Worm (Caenorhabditis elegans) whole organism, L3 larva: ENCODE data around the gene glb-9.

Experiments
- R02D3.7 ChIP-seq: fragments of 150-350 bp; optimal IDR thresholded peaks from 2 replicates; lab custom pipeline; 2014; ENCODE audit warnings: missing biosample characterization, missing genetic modification characterization
- ZK546.5 ChIP-seq: sonication (generic microtip); optimal IDR thresholded peaks from 2 replicates; lab custom pipeline; 2017; ENCODE audit warnings: missing biosample characterization, missing genetic modification characterization
- aly-2 ChIP-seq: fragments of 150-350 bp; optimal IDR thresholded peaks from 2 replicates; lab custom pipeline; 2014; ENCODE audit warnings: missing biosample characterization, missing genetic modification characterization
- ama-1 ChIP-seq: fragments of 150-350 bp; optimal IDR thresholded peaks from 2 replicates; lab custom pipeline; 2018
- ceh-16 ChIP-seq: sonication (generic microtip); optimal IDR thresholded peaks from 2 replicates; lab custom pipeline; 2017; ENCODE audit warnings: missing biosample characterization, missing genetic modification characterization
- ceh-28 ChIP-seq: fragments of 150-350 bp; optimal IDR thresholded peaks from 2 replicates; lab custom pipeline; 2014; ENCODE audit warnings: missing biosample characterization, missing genetic modification reagents, missing genetic modification characterization
- ceh-82 ChIP-seq: fragments of 150-350 bp; optimal IDR thresholded peaks from 2 replicates; lab custom pipeline; 2014; ENCODE audit warnings: missing biosample characterization, missing genetic modification characterization
- daf-12 ChIP-seq: fragments of 150-350 bp; optimal IDR thresholded peaks from 2 replicates; lab custom pipeline; 2014; ENCODE audit warnings: missing biosample characterization, missing genetic modification reagents, missing genetic modification characterization
- egl-27 ChIP-seq: sonication (generic microtip); optimal IDR thresholded peaks from 4 replicates; lab custom pipeline; 2017; ENCODE audit warnings: missing biosample characterization, missing genetic modification reagents, missing genetic modification characterization
- egl-5 ChIP-seq: fragments of 150-350 bp; optimal IDR thresholded peaks from 2 replicates; lab custom pipeline; 2017; ENCODE audit warnings: missing biosample characterization, missing genetic modification reagents, missing genetic modification characterization, inconsistent platforms
- elt-1 ChIP-seq: fragments of 150-350 bp; optimal IDR thresholded peaks from 2 replicates; lab custom pipeline; 2014; ENCODE audit warnings: missing biosample characterization, missing genetic modification characterization
- elt-2 ChIP-seq: sonication (generic microtip); optimal IDR thresholded peaks from 2 replicates; lab custom pipeline; 2016; ENCODE audit warnings: missing genetic modification reagents, mild to moderate bottlenecking, missing genetic modification characterization, missing compliant biosample characterization
- elt-3 ChIP-seq, 3 experiments: fragments of 150-350 bp in 1 of 3; sonication (generic microtip) in 2 of 3; optimal IDR thresholded peaks; 2 replicates in 2 of 3; 4 replicates in 1 of 3; lab custom pipeline; 2014 to 2017; ENCODE audit warnings: missing biosample characterization in 3 of 3, missing genetic modification characterization in 3 of 3
- eor-1 ChIP-seq, 2 experiments: fragments of 150-350 bp; optimal IDR thresholded peaks; 2 replicates each; lab custom pipeline; 2014 to 2018; ENCODE audit warnings: missing biosample characterization in 2 of 2, missing genetic modification characterization in 2 of 2
- fkh-10 ChIP-seq: sonication (generic microtip); optimal IDR thresholded peaks from 2 replicates; lab custom pipeline; 2017; ENCODE audit warnings: missing biosample characterization, missing genetic modification reagents, missing genetic modification characterization
- fkh-2 ChIP-seq: fragments of 150-350 bp; optimal IDR thresholded peaks from 2 replicates; lab custom pipeline; 2014; ENCODE audit warnings: missing biosample characterization, missing genetic modification reagents, missing genetic modification characterization
- hmg-11 ChIP-seq: sonication (generic microtip); optimal IDR thresholded peaks from 2 replicates; lab custom pipeline; 2016; ENCODE audit warnings: missing genetic modification characterization, missing compliant biosample characterization
- jun-1 ChIP-seq: fragments of 150-350 bp; optimal IDR thresholded peaks from 2 replicates; lab custom pipeline; 2014; ENCODE audit warnings: missing biosample characterization, missing genetic modification reagents, missing genetic modification characterization
- lin-15B ChIP-seq: fragments of 150-350 bp; optimal IDR thresholded peaks from 2 replicates; lab custom pipeline; 2014; ENCODE audit warnings: missing biosample characterization, missing genetic modification characterization
- lin-39 ChIP-seq: fragments of 150-350 bp; optimal IDR thresholded peaks from 2 replicates; lab custom pipeline; 2018; ENCODE audit warnings: missing biosample characterization, missing genetic modification reagents, missing genetic modification characterization
- nfya-1 ChIP-seq: sonication (generic microtip); optimal IDR thresholded peaks from 2 replicates; lab custom pipeline; 2017; ENCODE audit warnings: missing genetic modification characterization, mild to moderate bottlenecking, missing compliant biosample characterization, antibody characterized with exemption, moderate library complexity; ENCODE audit not compliant: insufficient read depth
- nhr-11 ChIP-seq: fragments of 150-350 bp; optimal IDR thresholded peaks from 2 replicates; lab custom pipeline; 2014; ENCODE audit warnings: missing biosample characterization, missing genetic modification characterization
- nhr-12 ChIP-seq: fragments of 150-350 bp; optimal IDR thresholded peaks from 2 replicates; lab custom pipeline; 2014; ENCODE audit warnings: missing biosample characterization, missing genetic modification characterization
- nhr-23 ChIP-seq: fragments of 150-350 bp; optimal IDR thresholded peaks from 2 replicates; lab custom pipeline; 2014; ENCODE audit warnings: missing biosample characterization, missing genetic modification reagents, missing genetic modification characterization
- nhr-25 ChIP-seq: sonication (generic microtip); optimal IDR thresholded peaks from 2 replicates; lab custom pipeline; 2017; ENCODE audit warnings: missing biosample characterization, missing genetic modification characterization
- nhr-28 ChIP-seq: fragments of 150-350 bp; optimal IDR thresholded peaks from 2 replicates; lab custom pipeline; 2014; ENCODE audit warnings: missing biosample characterization, missing genetic modification characterization
- nhr-43 ChIP-seq: sonication (generic microtip); optimal IDR thresholded peaks from 2 replicates; lab custom pipeline; 2016; ENCODE audit warnings: mild to moderate bottlenecking, missing genetic modification characterization, missing compliant biosample characterization; ENCODE audit not compliant: poor library complexity, severe bottlenecking
- nhr-67 ChIP-seq: fragments of 150-350 bp; optimal IDR thresholded peaks from 2 replicates; lab custom pipeline; 2014; ENCODE audit warnings: missing biosample characterization, missing genetic modification characterization
- nhr-77 ChIP-seq: fragments of 150-350 bp; optimal IDR thresholded peaks from 2 replicates; lab custom pipeline; 2014; ENCODE audit warnings: missing biosample characterization, missing genetic modification characterization
- pha-4 ChIP-seq: fragments of 150-350 bp; optimal IDR thresholded peaks from 2 replicates; lab custom pipeline; 2014; ENCODE audit warnings: missing biosample characterization, missing genetic modification reagents, missing genetic modification characterization
- pqm-1 ChIP-seq: fragments of 150-350 bp; optimal IDR thresholded peaks from 2 replicates; lab custom pipeline; 2017; ENCODE audit warnings: missing biosample characterization, missing genetic modification characterization, inconsistent platforms
- sea-2 ChIP-seq: fragments of 150-350 bp; sonication (generic microtip); optimal IDR thresholded peaks from 4 replicates; lab custom pipeline; 2014; ENCODE audit warnings: missing biosample characterization, missing genetic modification reagents, missing genetic modification characterization
- skn-1 ChIP-seq: fragments of 150-350 bp; optimal IDR thresholded peaks from 2 replicates; lab custom pipeline; 2014; ENCODE audit warnings: missing biosample characterization, missing genetic modification characterization
- unc-62 ChIP-seq: fragments of 150-350 bp; sonication (generic microtip); optimal IDR thresholded peaks from 4 replicates; lab custom pipeline; 2014; ENCODE audit warnings: missing biosample characterization, missing genetic modification reagents, missing genetic modification characterization
- zag-1 ChIP-seq: fragments of 150-350 bp; optimal IDR thresholded peaks from 2 replicates; lab custom pipeline; 2014; ENCODE audit warnings: missing biosample characterization, missing genetic modification characterization

The glb-9 gene

DNA sequence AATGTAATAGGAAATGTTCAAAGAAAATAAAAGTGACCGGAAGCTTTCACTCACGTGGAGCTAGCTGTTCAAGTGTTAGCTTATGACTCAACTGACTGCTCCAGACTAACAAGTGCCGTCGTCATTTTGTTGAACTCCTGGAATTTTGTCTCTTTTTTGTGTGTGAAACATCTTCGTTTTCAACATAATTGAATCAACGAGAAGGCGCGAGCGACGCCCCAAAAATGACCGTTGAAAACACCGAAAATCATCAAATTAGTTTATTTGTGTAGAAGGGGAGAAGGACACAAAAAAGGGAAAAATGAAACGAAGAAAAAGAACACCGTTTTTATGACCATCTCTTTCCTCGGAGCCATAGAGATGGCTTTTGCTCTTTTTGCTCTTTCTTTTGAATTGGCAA, 36.3 kb upstream of the glb-9 start, which contains the start of gene ZK1290.14:
Gene ZK1290.14 (minus strand): TSS at position 139 of the 400 bp plus-strand sequence.
- TF ChIP-seq lin-15B (no peak), ama-1 (no peak), ceh-16 (tag; lab: Kevin White, UChicago) (no peak), unc-62 (GFP tag; lab: Kevin White, UChicago) (no peak)

DNA sequence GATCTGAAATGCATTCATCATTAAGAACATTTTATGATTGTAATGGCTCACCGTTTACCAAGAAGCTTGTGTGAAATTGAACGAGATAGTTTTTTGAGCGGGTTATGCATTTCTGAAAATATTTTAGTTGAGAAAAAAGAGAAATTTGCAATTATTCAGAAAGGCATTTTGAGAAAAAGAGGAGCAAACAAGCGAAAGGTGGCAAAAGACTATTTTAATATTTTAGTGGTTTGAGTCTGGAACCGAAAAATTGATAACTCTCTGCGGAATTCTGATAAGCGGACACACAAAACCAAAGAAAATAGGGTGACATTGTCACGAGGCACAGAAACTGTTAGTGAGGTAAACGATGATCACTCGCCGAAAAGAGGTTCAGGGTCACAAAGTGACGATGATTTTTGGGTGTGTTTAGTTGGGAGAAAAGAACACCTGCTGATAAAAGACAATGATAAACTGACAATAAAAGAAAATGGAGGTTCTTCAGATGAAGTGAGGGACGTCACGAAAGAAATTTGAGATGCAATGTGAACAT, 35.7 kb upstream of the glb-9 start:
- no peak for TF ChIP-seq fkh-10 (GFP tag; lab: Kevin White, UChicago)
- TF ChIP-seq jun-1 (tag; lab: Kevin White, UChicago) = peak; percentile 84
- TF ChIP-seq lin-39 (tag; lab: Kevin White, UChicago) = no peak
- TF ChIP-seq elt-1 (tag; lab: Kevin White, UChicago) = no peak
- no peak for TF ChIP-seq ZK546.5 (tag; lab: Kevin White, UChicago)
- TF ChIP-seq ceh-82 = no peak
- peak; percentile 55 for TF ChIP-seq pha-4 (tag; lab: Kevin White, UChicago)
- TF ChIP-seq fkh-2 (tag; lab: Kevin White, UChicago) = no peak
- TF ChIP-seq egl-27 (tag; lab: Kevin White, UChicago) = no peak
- TF ChIP-seq nhr-11 (tag; lab: Kevin White, UChicago) = no peak
- peak; percentile 79 for TF ChIP-seq pqm-1
- peak; percentile 98 for TF ChIP-seq elt-2 (tag; lab: Kevin White, UChicago)
- TF ChIP-seq nhr-25 = peak; percentile 81
- TF ChIP-seq ama-1 = no peak
- no peak for TF ChIP-seq nhr-77 (tag; lab: Kevin White, UChicago)
- TF ChIP-seq nhr-28 (tag; lab: Kevin White, UChicago) = no peak

DNA sequence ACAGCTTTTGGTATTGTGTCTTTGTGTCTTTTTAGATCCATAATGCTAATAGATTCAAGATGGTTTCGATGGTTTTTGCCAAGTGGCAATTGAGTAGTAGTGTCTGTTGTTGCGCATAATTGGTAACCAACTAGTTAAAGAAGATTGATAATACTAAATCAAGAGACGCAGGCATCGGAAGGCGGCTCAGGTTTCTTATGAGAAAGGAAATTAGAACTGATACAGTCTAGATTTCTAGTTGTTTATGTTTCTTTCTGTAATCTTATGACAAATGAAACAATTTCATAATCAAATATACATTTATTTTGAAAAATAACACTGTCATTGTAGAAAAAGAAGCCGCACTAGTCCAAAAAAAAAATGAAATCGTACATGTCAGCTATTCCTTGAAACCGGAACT, 34.7 kb upstream of the glb-9 start, which contains the start of gene ZK1290.10:
Gene ZK1290.10 (minus strand): TSS at position 101 of the 400 bp plus-strand sequence.
- no peak for TF ChIP-seq ama-1
- no peak for TF ChIP-seq nhr-12 (tag; lab: Kevin White, UChicago)
- TF ChIP-seq skn-1 (tag; lab: Kevin White, UChicago) = no peak
- TF ChIP-seq zag-1 (tag; lab: Kevin White, UChicago) = no peak
- no peak for TF ChIP-seq lin-39 (tag; lab: Kevin White, UChicago)
- no peak for TF ChIP-seq lin-15B
- no peak for TF ChIP-seq hmg-11
- TF ChIP-seq nhr-25 = no peak

DNA sequence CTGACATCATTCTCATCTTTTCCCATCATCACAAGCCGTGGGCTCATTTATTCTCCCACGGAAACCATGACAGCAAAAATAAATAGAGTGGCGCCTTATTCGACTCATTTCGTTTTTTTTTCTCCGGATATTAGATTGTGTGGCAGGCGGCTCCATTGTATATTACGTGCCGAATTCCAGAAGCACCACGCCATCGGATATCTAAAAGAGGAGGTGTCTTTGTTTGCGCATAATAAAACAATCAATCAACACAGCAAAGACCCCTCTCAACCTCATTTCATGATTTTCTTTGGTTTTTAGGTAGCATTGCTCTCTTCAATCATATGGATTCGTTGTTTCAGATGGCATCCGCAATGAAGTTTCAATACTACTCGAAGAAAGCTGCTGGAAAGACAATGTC, 29.9 kb upstream of the glb-9 start, which contains the start of gene tph-1:
Gene tph-1 (plus strand): TSS at position 301 of the 400 bp plus-strand sequence.
- TF ChIP-seq nhr-77 (tag; lab: Kevin White, UChicago) (no peak), eor-1 (tag; optimal IDR thresholded peaks at IDR 0.05; lab: Kevin White, UChicago) (no peak), daf-12 (no peak), nhr-25 (no peak), ceh-28 (tag; lab: Kevin White, UChicago) (no peak)
- TF ChIP-seq, all 47 proteins: peak for 0

DNA sequence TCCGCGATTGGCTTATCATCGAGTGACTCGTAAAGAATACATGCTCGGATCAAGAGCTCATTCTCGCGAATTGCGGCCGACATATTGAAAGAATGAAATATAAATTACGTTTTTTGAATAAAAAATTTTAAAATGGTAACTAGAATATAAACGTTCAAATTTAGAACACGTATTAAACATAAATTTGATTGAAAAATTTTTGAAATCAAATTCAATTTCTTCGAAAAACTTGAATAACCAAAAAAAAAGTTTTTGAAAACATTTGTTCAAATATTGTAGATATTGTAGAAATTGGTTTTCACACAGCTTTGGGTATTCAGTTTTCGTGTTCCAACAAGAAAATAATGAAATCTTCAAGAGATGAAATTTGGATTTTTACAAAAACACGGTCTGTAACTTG, 28.9 kb upstream of the glb-9 start, which contains the start of gene fbxa-224:
Gene fbxa-224 (minus strand): TSS at position 101 of the 400 bp plus-strand sequence.
- TF ChIP-seq nhr-11 (tag; lab: Kevin White, UChicago) (no peak), ceh-82 (no peak), pha-4 (tag; lab: Kevin White, UChicago) (no peak)

DNA sequence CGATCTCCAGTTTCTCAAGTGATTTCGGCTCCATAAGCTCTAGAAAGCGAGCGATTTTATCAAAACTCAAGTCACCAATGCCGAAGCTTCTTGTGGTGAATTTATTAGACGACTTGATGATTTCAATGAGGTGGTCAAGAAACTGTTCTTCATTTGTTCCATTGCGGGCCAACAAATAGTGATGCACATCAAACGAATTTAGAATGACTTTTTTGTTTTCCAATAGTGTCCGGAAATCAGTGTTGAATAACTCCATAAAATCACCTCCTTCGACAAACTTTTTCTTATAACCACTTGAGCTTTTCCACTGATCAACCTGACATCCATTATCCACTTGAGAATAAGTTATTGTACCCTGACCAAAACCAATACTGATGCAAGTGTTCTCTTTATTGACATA, 28.1 kb upstream of the glb-9 start:
- TF ChIP-seq nhr-12 (tag; lab: Kevin White, UChicago) (no peak), nhr-67 (tag; lab: Kevin White, UChicago) (no peak), fkh-10 (GFP tag; lab: Kevin White, UChicago) (no peak), nhr-43 (tag; lab: Kevin White, UChicago) (no peak), daf-12 (no peak), ceh-82 (no peak), ama-1 (no peak), nhr-77 (tag; lab: Kevin White, UChicago) (no peak), pqm-1 (no peak), pha-4 (tag; lab: Kevin White, UChicago) (no peak), elt-1 (tag; lab: Kevin White, UChicago) (no peak)
- TF ChIP-seq, all 47 proteins: peak for 0

DNA sequence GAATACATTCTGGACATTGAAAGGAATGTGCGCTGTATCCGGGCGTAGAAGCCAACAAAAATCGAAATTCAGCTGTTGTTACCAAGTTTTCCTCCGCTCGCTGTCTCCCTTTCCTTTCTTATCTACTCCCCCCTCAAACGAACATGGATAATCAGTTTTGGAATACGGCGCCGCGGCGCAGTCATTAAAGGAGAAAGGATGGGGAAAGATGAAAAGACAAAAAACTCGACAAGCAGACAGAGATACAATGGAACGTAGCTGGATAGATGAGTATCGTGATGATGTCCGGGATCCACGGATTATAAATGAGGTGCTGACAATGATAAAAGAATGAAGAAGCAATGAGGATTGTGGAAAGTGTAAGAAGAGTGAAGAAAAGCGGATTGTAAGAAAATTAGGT, 26.2 kb upstream of the glb-9 start:
- TF ChIP-seq jun-1 (tag; lab: Kevin White, UChicago) (no peak), skn-1 (tag; lab: Kevin White, UChicago) (no peak), elt-3 (tag; optimal IDR thresholded peaks at IDR 0.05; lab: Kevin White, UChicago) (peak; percentile 29 to 77 (median 72)), nhr-23 (tag; lab: Kevin White, UChicago) (peak; percentile 69), aly-2 (no peak), R02D3.7 (tag; lab: Kevin White, UChicago) (peak; percentile 36), ama-1 (peak; percentile 89), nfya-1 (tag; lab: Kevin White, UChicago) (peak; percentile 24), nhr-25 (peak; percentile 9), ceh-28 (tag; lab: Kevin White, UChicago) (peak; percentile 6), ceh-16 (tag; lab: Kevin White, UChicago) (no peak), elt-1 (tag; lab: Kevin White, UChicago) (no peak), nhr-28 (tag; lab: Kevin White, UChicago) (no peak), nhr-43 (tag; lab: Kevin White, UChicago) (peak; percentile 33), egl-5 (tag; lab: Kevin White, UChicago) (no peak), sea-2 (GFP tag; lab: Kevin White, UChicago) (no peak), zag-1 (tag; lab: Kevin White, UChicago) (no peak)
